Worm (Caenorhabditis elegans) whole organism, L4 larva: ENCODE results near the gene F18E9.1.

Experiments
- ZK337.2 ChIP-seq: fragments of 200-800 bp; sonication (Bioruptor generic); IDR thresholded peaks from 2 replicates; pipeline ENCODE4 v1.3.6; 2022; ENCODE audit warnings: missing genetic modification reagents, missing genetic modification characterization, missing compliant biosample characterization
- ama-1 ChIP-seq: fragments of 150-350 bp; optimal IDR thresholded peaks from 2 replicates; lab custom pipeline; 2014; ENCODE audit warnings: inconsistent platforms, mixed read lengths
- egl-27 ChIP-seq: sonication (generic microtip); optimal IDR thresholded peaks from 3 replicates; lab custom pipeline; 2017; ENCODE audit warnings: missing biosample characterization, missing genetic modification reagents, missing genetic modification characterization
- gei-8 ChIP-seq: fragments of 200-800 bp; sonication (Bioruptor generic); optimal IDR thresholded peaks from 2 replicates; lab custom pipeline; 2018; ENCODE audit warnings: mild to moderate bottlenecking, missing genetic modification characterization, missing compliant biosample characterization
- lin-1 ChIP-seq: fragments of 200-800 bp; sonication (Bioruptor generic); IDR thresholded peaks from 2 replicates; pipeline ENCODE4 v1.3.6; 2022; ENCODE audit warnings: missing genetic modification reagents, missing genetic modification characterization, missing compliant biosample characterization
- lin-13 ChIP-seq: fragments of 150-350 bp; optimal IDR thresholded peaks from 2 replicates; lab custom pipeline; 2014; ENCODE audit warnings: missing biosample characterization, missing genetic modification reagents, missing genetic modification characterization
- lin-39 ChIP-seq: fragments of 150-350 bp; optimal IDR thresholded peaks from 2 replicates; lab custom pipeline; 2014; ENCODE audit warnings: missing biosample characterization, missing genetic modification reagents, missing genetic modification characterization
- nhr-11 ChIP-seq: fragments of 150-350 bp; optimal IDR thresholded peaks from 2 replicates; lab custom pipeline; 2014; ENCODE audit warnings: missing biosample characterization, missing genetic modification characterization
- pha-4 ChIP-seq, 2 experiments: fragments of 150-350 bp in 1 of 2; fragments of 200-800 bp in 1 of 2; sonication (Bioruptor generic) in 1 of 2; IDR thresholded peaks in 1 of 2; optimal IDR thresholded peaks in 1 of 2; 2 replicates each; pipeline versions ENCODE4 v1.3.6 to Lab custom; 2014 to 2022; ENCODE audit warnings: missing genetic modification characterization in 2 of 2, missing genetic modification reagents in 2 of 2, missing biosample characterization in 1 of 2, missing compliant biosample characterization in 1 of 2
- snpc-4 ChIP-seq: fragments of 150-350 bp; optimal IDR thresholded peaks from 2 replicates; lab custom pipeline; 2014; ENCODE audit warnings: missing biosample characterization, missing genetic modification characterization

DNA sequence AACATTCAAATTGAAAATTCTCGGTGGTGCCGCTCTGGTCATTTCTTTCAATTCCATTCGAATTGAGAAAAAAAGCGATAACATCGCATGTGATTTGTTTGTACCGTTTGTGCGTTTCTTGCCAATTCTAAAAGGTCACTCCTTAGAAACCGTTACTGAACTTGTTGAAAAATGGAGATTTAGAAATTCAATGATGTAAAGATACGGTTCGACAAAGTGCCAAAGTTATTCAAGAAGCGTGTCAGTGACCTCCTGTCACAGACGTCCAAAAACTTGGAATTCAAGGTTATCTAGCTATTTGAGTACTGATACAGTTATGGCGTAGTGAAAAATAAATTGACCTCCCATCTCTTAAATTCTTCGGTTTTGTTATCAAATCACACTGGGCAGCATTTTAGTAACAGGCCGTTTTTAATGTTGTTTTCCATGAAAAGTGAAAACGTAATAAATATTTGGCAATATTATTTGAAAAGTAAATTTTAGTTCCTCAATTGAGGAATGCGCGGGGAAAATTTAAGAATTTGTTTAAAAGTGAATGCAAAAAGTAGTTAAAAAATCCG, 16.4 kb upstream of the F18E9.1 start:
- TF ChIP-seq lin-39 (no peak), ZK337.2 (no peak), gei-8 (GFP tag; lab: Kevin White, UChicago) (no peak), lin-1 (GFP tag; lab: Robert Waterston, UW) (no peak), nhr-11 (tag; lab: Kevin White, UChicago) (no peak), pha-4 (GFP tag; IDR thresholded peaks at IDR 0.05; lab: Robert Waterston, UW) (no peak), pha-4 (tag; optimal IDR thresholded peaks at IDR 0.05; lab: Kevin White, UChicago) (no peak), lin-13 (GFP tag; lab: Kevin White, UChicago) (no peak), ama-1 (no peak), egl-27 (no peak), snpc-4 (tag; lab: Kevin White, UChicago) (no peak)
